Worm (Caenorhabditis elegans) whole organism, L1 larva: ENCODE data around the gene ins-34.

Experiments used
- C34B4.2 ChIP-seq: sonication (generic microtip); optimal IDR thresholded peaks from 2 replicates; lab custom pipeline; 2017; ENCODE audit warnings: mild to moderate bottlenecking, missing genetic modification characterization, missing compliant biosample characterization
- Y116A8C.19 ChIP-seq: sonication (generic microtip); optimal IDR thresholded peaks from 2 replicates; lab custom pipeline; 2016; ENCODE audit warnings: missing compliant biosample characterization, missing genetic modification characterization, borderline replicate concordance
- ceh-82 ChIP-seq, 3 experiments: fragments of 150-350 bp in 1 of 3; sonication (generic microtip) in 2 of 3; optimal IDR thresholded peaks; 2 replicates each; lab custom pipeline; 2014 to 2017; ENCODE audit warnings: missing biosample characterization in 3 of 3, missing genetic modification characterization in 3 of 3
- elt-3 ChIP-seq, 6 experiments: fragments of 150-350 bp in 1 of 6; sonication (generic microtip); optimal IDR thresholded peaks; 2 replicates each; lab custom pipeline; 2017 to 2018; ENCODE audit warnings: missing biosample characterization in 6 of 6, missing genetic modification characterization in 6 of 6, inconsistent platforms in 1 of 6
- fkh-10 ChIP-seq: sonication (generic microtip); optimal IDR thresholded peaks from 2 replicates; lab custom pipeline; 2017; ENCODE audit warnings: missing biosample characterization, missing genetic modification reagents, missing genetic modification characterization
- tbx-2 ChIP-seq: sonication (generic microtip); optimal IDR thresholded peaks from 2 replicates; lab custom pipeline; 2016; ENCODE audit warnings: missing genetic modification characterization, missing compliant biosample characterization
- unc-62 ChIP-seq: fragments of 150-350 bp; optimal IDR thresholded peaks from 2 replicates; lab custom pipeline; 2014; ENCODE audit warnings: missing biosample characterization, missing genetic modification reagents, missing genetic modification characterization

- TF ChIP-seq unc-62 (no peak), tbx-2 (tag; lab: Kevin White, UChicago) (no peak), Y116A8C.19 (tag; lab: Kevin White, UChicago) (no peak), fkh-10 (no peak), elt-3 (tag; optimal IDR thresholded peaks at IDR 0.05; lab: Kevin White, UChicago) (no peak), ceh-82 (tag; optimal IDR thresholded peaks at IDR 0.05; lab: Kevin White, UChicago) (no peak), C34B4.2 (tag; lab: Kevin White, UChicago) (no peak)
These were observed 22.9 kb upstream of the ins-34 start, which contains the start of gene F52B11.2 for ce11 chrIV:14083505-14083904.
